Worm (Caenorhabditis elegans) whole organism, L4/young adult: ENCODE results near the gene C15B12.8.

ENCODE experiments used
- W03F9.2 ChIP-seq: fragments of 150-350 bp; optimal IDR thresholded peaks from 2 replicates; lab custom pipeline; 2014; ENCODE audit warnings: missing biosample characterization, missing genetic modification characterization
- dao-5 ChIP-seq: sonication (generic microtip); optimal IDR thresholded peaks from 2 replicates; lab custom pipeline; 2016; ENCODE audit warnings: missing genotype, missing genetic modification characterization, moderate library complexity, missing compliant biosample characterization
- him-1 ChIP-seq: sonication (generic microtip); optimal IDR thresholded peaks from 2 replicates; lab custom pipeline; 2016; ENCODE audit warnings: missing genotype, missing genetic modification reagents, missing genetic modification characterization, missing compliant biosample characterization

C15B12.8 gene

DNA sequence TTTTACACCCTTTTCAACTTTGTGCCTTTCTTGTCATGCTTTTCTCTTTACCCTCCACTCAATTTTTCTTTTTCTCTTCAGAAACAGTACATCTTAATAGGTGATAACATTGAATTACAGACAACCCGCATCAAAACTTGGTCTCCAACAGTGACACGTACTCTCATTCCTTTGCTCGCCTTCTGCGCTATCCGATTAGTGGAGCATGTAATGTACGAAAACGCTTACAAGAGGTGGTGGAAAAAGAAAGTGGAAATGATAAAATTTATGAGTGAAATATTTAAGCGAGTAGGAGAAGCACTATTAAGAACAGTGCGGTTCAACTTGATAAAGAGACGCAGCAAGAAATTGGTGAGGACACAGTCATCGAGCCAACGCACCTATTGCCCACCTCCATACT is 17.5 kb upstream of the C15B12.8 start, which contains the start of gene pept-1:
TSS of gene pept-1 (plus strand) at position 306 of the 400 bp plus-strand sequence.
- TF ChIP-seq dao-5 (tag; lab: Kevin White, UChicago) = no peak
- TF ChIP-seq him-1 (tag; lab: Kevin White, UChicago) = no peak
- TF ChIP-seq W03F9.2 (tag; lab: Kevin White, UChicago) = no peak

DNA sequence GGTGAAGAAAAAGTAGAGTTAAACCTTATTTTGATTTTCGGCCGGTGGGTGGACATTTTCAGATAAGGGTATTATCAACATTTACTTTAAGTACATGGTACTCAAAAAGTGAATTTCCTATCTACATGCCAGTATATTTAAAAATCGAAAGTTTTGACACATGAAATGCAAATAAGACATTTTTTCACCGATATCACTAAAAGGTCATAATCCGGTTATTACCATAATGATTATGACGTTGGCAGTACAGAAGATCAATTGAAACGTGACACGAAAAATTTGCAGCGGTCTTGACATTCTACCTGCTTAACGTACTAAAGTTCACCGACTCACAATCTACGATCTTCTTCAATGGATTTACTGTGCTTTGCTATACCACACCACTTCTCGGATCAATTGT is 16.1 kb upstream of the C15B12.8 start:
- TF ChIP-seq him-1 (tag; lab: Kevin White, UChicago) (no peak), dao-5 (tag; lab: Kevin White, UChicago) (no peak), W03F9.2 (tag; lab: Kevin White, UChicago) (no peak)

DNA sequence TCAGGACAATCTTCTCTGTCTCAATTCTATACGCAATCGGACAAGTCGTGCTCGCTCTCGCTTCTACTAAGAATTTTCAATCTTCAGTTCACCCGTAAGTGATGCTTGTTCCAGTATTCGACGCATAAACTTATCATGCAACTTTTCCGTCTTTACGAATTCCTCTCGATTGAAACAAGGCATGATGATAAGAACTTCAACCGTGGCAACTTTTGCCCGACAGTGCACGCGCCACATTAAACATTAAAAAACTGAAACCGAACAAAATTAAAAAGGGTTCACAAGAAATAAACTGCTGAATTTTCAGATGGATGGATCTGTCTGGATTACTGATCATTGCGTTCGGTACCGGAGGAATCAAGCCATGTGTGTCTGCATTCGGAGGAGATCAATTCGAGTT is 15.6 kb upstream of the C15B12.8 start:
- no peak for TF ChIP-seq him-1 (tag; lab: Kevin White, UChicago)
- no peak for TF ChIP-seq dao-5 (tag; lab: Kevin White, UChicago)
- TF ChIP-seq W03F9.2 (tag; lab: Kevin White, UChicago) = no peak

DNA sequence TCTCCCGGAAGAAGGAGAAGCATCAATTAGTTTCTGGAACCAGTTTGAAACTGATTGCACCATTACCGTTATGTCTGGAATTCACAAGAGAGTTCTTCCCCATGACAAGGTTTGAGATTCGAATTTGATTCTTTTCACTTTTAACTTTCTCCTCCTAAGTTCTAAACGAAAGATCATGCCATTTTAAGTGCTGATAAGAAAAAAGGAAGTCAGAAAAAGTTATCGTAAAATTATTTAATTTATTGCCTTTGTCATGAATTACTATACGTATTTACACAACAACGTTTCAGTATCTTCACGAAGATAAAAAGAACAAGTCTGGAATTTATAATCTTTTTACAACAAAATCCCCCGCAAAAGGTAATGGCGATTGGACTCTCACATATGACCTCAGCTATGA is 13.9 kb upstream of the C15B12.8 start:
- TF ChIP-seq him-1 (tag; lab: Kevin White, UChicago) = no peak

DNA sequence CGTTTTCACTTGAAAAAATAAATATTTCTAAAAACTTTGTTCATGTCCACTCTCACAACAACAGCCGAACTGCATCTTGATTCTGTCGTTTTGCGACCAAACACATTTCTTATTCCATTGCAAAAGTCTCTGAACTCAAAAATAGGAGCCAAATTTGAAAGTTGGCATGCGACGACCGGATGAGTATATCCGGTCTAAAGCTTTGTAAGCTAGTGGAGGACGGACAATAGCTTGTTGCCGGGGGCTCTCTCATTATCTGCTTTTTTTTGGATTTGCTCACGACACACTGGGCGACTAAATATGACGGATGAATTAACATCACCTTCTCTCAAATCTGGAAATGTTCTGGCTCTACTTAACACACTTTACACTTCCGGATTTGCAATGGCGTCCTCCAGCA is 12.3 kb upstream of the C15B12.8 start, which contains the start of gene K04E7.1:
TSS of gene K04E7.1 (plus strand) at position 301 of the 400 bp plus-strand sequence.
- no peak for TF ChIP-seq him-1 (tag; lab: Kevin White, UChicago)
- no peak for TF ChIP-seq W03F9.2 (tag; lab: Kevin White, UChicago)
- no peak for TF ChIP-seq dao-5 (tag; lab: Kevin White, UChicago)

DNA sequence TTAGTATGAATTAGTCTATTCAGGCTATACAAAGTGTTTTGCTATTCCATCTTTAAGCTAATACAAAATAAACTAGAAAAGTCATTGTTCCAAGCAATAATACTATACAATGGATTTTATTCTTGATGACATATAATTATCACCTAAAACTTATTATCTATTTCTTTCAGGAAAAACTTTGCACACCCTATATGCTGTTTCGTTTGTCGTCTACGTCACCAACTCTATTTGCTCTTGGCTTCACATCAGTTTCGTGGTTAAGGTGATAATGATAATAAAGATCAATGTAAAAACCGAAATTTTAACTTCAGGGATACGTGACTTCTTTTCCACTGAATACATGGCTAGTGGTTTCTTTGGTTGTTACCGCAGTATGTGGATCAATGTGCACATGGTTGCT is 11.6 kb upstream of the C15B12.8 start:
- TF ChIP-seq dao-5 (tag; lab: Kevin White, UChicago) (no peak), W03F9.2 (tag; lab: Kevin White, UChicago) (no peak), him-1 (tag; lab: Kevin White, UChicago) (no peak)

DNA sequence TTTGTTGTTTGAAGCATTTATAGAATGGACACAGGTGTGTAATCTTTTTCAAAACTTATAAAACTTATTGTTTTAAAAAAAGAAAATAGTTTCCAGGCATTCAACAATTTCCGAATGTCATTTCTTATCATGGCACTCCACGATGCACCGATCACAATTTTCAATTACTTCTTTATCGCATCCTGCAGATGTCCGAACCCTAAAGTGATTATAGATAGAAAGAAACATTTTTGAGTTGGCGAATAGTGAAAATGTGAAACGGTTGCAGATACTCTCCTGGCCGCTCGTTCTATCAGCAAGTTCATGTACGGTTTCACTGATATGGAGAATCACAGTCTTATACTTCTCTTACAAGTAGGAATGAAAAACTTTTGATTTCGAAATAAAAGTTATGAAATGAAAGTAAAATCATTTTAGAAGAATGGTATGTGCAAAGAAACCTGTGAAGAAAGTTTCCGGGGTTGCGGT is 11.0 kb upstream of the C15B12.8 start, which contains the start of gene C15B12.2:
TSS of gene C15B12.2 (plus strand) at position 418 of the 468 bp plus-strand sequence.
- TF ChIP-seq him-1 (tag; lab: Kevin White, UChicago) (no peak), dao-5 (tag; lab: Kevin White, UChicago) (no peak)

DNA sequence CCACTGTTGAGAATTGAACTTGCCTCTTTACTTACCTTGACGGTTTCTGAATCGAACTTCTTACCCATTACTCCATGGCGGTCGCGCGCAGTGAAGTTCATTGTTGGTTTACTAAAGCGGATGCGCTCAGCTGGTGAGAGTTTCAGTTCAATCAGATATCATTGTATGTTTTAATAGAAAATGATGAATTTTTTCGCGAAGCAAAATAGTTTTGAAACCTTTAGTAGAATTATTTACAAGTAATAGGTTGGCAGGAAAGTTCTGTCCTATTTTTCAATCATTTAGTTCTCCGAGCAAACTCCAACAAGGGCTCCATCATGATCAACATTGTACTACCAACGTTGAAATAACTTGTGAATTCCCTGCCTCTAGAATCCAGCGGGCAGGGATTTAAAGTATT is 6.6 kb upstream of the C15B12.8 start, which contains the start of gene C15B12.3:
TSS of gene C15B12.3 (minus strand) at position 101 of the 400 bp plus-strand sequence.
- no peak for TF ChIP-seq dao-5 (tag; lab: Kevin White, UChicago)
- TF ChIP-seq W03F9.2 (tag; lab: Kevin White, UChicago) = no peak
- no peak for TF ChIP-seq him-1 (tag; lab: Kevin White, UChicago)

DNA sequence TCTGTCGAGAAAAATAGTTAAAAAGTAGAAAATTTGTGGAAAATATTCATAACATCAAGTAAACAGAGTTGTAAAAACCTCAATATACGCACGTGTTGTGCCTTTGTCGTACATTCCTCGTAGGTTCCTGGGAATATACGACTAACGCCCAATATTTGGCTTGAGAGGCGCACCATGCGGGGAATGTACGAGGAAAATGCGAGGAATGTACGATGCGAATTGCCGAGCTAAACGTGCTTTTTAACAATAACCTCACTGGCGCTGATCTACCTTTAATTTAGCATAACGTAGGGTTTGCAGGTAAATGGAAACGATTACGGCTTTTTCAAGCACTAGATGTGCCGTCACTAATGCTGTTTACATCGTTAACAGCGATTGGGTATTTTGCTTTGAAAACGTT is 5.6 kb upstream of the C15B12.8 start, which contains the start of gene C15B12.9:
TSS of gene C15B12.9 (plus strand) at position 301 of the 400 bp plus-strand sequence.
- TF ChIP-seq W03F9.2 (tag; lab: Kevin White, UChicago) (no peak), dao-5 (tag; lab: Kevin White, UChicago) (no peak), him-1 (tag; lab: Kevin White, UChicago) (no peak)

DNA sequence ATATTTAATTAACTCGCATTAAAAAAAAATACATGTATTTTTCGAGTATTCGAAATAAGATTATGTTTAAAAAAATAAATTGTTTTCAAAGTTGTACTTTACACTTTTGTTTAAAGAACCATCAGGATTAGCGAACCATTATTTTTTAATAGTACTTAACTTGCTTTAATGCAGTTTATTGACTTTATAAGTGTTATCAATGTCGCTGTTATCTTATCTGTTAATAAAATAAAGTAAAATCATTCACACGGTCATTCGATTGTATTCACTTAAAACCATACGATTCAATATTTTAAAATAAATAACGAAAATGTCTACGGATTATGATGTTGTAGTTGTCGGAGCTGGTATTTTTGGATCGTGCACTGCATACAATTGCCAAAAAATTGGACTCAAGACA is 2.5 kb downstream of the C15B12.8 start, which contains the start of gene C15B12.1:
TSS of gene C15B12.1 (plus strand) at position 271 of the 400 bp plus-strand sequence.
- TF ChIP-seq dao-5 (tag; lab: Kevin White, UChicago) (no peak), him-1 (tag; lab: Kevin White, UChicago) (no peak), W03F9.2 (tag; lab: Kevin White, UChicago) (no peak)

DNA sequence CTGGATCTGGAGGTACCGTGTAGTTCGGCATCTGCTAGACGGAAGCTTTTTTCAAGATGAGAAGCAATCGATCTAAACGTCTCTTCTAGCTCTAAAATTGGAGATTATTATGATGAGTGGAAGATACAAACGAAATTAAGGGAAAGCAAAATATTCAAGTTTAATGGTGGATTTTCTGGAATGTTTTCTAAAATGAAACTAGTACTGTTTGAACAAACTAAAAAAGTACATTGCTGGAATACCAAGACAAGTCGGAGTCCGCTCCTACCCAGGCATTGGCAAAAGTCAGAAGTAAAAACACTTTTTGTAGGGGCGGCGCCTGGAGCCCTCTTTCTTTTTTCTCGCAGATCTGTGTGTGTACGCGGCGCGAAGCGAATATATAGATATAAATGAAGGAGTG is 10.7 kb downstream of the C15B12.8 start, which contains the start of gene gar-1:
TSS of gene gar-1 (minus strand) at position 101 of the 400 bp plus-strand sequence.
- no peak for TF ChIP-seq W03F9.2 (tag; lab: Kevin White, UChicago)
- TF ChIP-seq dao-5 (tag; lab: Kevin White, UChicago) = no peak
- TF ChIP-seq him-1 (tag; lab: Kevin White, UChicago) = no peak

DNA sequence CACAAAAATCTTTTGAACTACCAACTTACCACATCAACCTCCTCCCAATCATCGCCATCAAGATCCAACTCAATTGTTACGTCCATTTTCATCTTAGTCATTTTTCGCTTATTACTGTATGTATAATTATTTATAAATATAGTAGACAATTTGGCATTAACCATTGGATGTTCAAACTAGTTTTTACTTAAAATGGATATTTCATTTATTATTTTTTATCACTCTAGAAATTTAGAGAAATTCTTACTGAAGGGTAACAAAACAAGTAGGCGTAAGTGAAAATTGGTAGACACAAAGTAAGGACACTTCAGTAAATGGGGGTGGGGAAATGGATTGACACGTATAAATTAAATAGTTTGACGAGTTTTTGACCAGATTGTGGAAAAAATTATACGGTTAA is 25.7 kb downstream of the C15B12.8 start, which contains the start of gene actl-1:
TSS of gene actl-1 (minus strand) at position 101 of the 400 bp plus-strand sequence.
- TF ChIP-seq him-1 (tag; lab: Kevin White, UChicago) = no peak
- TF ChIP-seq dao-5 (tag; lab: Kevin White, UChicago) = no peak
- TF ChIP-seq W03F9.2 (tag; lab: Kevin White, UChicago) = no peak

DNA sequence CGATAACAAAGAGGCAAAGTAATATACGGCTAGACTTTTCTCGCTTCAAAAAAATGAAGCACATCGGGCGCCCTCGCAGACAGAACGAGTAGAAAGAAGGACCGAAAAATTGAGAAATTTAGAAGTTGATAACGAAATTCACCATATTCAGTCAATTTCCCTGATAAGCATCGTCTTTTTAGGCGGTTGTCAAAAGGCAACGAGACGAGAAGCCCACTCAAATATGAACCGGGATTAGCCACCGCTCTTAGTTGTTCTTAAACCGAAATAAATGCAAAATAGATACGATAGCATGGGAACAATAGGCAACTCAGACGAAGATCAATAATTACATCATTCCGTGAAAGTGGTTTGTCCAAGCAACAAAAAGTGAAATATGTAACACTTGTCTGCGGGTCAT is 29.1 kb downstream of the C15B12.8 start:
- TF ChIP-seq him-1 (tag; lab: Kevin White, UChicago) (no peak), W03F9.2 (tag; lab: Kevin White, UChicago) (no peak), dao-5 (tag; lab: Kevin White, UChicago) (no peak)

DNA sequence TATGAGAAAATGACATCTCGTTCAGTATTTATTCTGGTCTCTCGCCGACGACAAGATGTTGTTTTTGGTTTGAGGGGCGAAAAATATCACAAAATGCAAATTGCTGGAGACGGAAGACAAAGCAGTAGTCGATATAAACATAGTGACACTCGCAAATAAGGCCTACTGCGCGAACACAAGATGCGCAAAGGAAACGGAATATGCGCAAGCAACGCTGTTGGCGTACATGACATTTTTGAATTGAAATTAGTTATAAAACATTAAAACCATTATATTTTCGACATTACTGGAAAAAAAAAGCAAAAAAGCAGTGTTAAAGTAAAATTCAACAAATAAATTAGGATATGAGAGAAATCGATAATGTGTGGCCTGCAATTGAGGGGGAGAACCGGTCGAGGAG is 30.9 kb downstream of the C15B12.8 start, which contains the start of gene cdf-1:
TSS of gene cdf-1 (minus strand) at position 136 of the 400 bp plus-strand sequence.
- no peak for TF ChIP-seq dao-5 (tag; lab: Kevin White, UChicago)
